Comparison of ENCODE assay signal across 5 fruit fly cellular contexts in the genomic region with DNA sequence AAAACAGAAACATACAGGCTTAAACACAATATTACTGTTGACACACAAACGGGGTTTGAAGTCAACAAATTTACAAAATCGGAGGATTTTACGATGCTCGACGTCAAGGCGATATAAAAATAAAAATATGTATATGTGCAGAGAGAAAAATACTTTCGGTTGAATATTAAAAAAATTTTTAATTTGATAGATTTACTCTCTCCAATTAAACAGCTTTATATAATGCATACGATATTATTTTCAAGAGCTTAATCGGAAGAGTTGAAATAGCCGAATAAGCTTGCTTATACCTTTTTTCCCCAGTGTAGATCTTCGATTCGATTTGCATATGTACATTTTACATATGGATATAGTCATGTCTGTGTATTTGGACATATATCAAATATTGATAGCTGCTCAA.
TF ChIP-seq lines count a peak whose summit lies in the region.

No protein-coding gene starts in this region.

- no peak for TF ChIP-seq CTCF in whole organism, embryonic (GFP tag; optimal IDR thresholded peaks at IDR 0.05; lab: Kevin White, UChicago)

TF ChIP-seq in whole organism, adult, 20 proteins besides CTCF, POLR2A, EP300 and RAD21:
- TF ChIP-seq CG33017 (tag; optimal IDR thresholded peaks at IDR 0.05; lab: Kevin White, UChicago) (peak; percentile 39), kay (GFP tag; lab: Kevin White, UChicago; ENCODE audit: borderline replicate concordance) (peak; percentile 63), Crg-1 (GFP tag; optimal IDR thresholded peaks at IDR 0.05; lab: Kevin White, UChicago) (no peak), CG7101 (tag; optimal IDR thresholded peaks at IDR 0.05; lab: Kevin White, UChicago) (peak; percentile 43), CG14711 (tag; optimal IDR thresholded peaks at IDR 0.05; lab: Kevin White, UChicago) (no peak), CG5204 (GFP tag; optimal IDR thresholded peaks at IDR 0.05; lab: Kevin White, UChicago) (no peak)

TF ChIP-seq in whole organism, embryonic, 481 proteins besides CTCF, POLR2A, EP300 and RAD21 (continues in another document):
- TF ChIP-seq Abd-B (GFP tag; optimal IDR thresholded peaks at IDR 0.05; lab: Kevin White, UChicago) (peak; percentile 57), CG1233 (GFP tag; optimal IDR thresholded peaks at IDR 0.05; lab: Kevin White, UChicago) (no peak), mirr (GFP tag; optimal IDR thresholded peaks at IDR 0.05; lab: Kevin White, UChicago) (no peak), chinmo (GFP tag; IDR thresholded peaks at IDR 0.05; lab: Robert Waterston, UW; ENCODE audit: partially characterized antibody) (0 out of 4 replicates have a peak, but pooled peaks have one; percentile 25), bcd (GFP tag; optimal IDR thresholded peaks at IDR 0.05; lab: Kevin White, UChicago) (peak; percentile 0), CG5180 (GFP tag; optimal IDR thresholded peaks at IDR 0.05; lab: Kevin White, UChicago) (no peak), CG7556 (GFP tag; optimal IDR thresholded peaks at IDR 0.05; lab: Kevin White, UChicago) (peak; percentile 58), Dip2 (GFP tag; IDR thresholded peaks at IDR 0.05; lab: Robert Waterston, UW) (no peak), Ptx1 (GFP tag; IDR thresholded peaks at IDR 0.05; lab: Robert Waterston, UW) (peak; percentile 63), NC2β (GFP tag; optimal IDR thresholded peaks at IDR 0.05; lab: Kevin White, UChicago) (no peak), CG31224 (GFP tag; IDR thresholded peaks at IDR 0.05; lab: Robert Waterston, UW) (0 out of 2 replicates have a peak, but pooled peaks have one; percentile 24), Mes4 (GFP tag; optimal IDR thresholded peaks at IDR 0.05; lab: Kevin White, UChicago) (no peak), Hey (tag; optimal IDR thresholded peaks at IDR 0.05; lab: Kevin White, UChicago) (no peak), CG9727 (GFP tag; optimal IDR thresholded peaks at IDR 0.05; lab: Kevin White, UChicago) (peak; percentile 50), CG18619 (GFP tag; optimal IDR thresholded peaks at IDR 0.05; lab: Kevin White, UChicago) (peak; percentile 42), Aef1 (GFP tag; IDR thresholded peaks at IDR 0.05; lab: Robert Waterston, UW) (peak; percentile 65; the same call in 2 of the 3 replicates), Lim3 (GFP tag; IDR thresholded peaks at IDR 0.05; lab: Robert Waterston, UW) (no peak), org-1 (GFP tag; optimal IDR thresholded peaks at IDR 0.05; lab: Kevin White, UChicago) (no peak), CG15514 (GFP tag; optimal IDR thresholded peaks at IDR 0.05; lab: Kevin White, UChicago) (peak; percentile 21)

TF ChIP-seq in whole organism, prepupa, 60 proteins besides CTCF, POLR2A, EP300 and RAD21 (continues in another document):
- TF ChIP-seq vri (GFP tag; optimal IDR thresholded peaks at IDR 0.05; lab: Kevin White, UChicago), result no peak
- TF ChIP-seq CG34406 (GFP tag; optimal IDR thresholded peaks at IDR 0.05; lab: Kevin White, UChicago), result peak; percentile 18
- no peak for TF ChIP-seq CG11902 (GFP tag; optimal IDR thresholded peaks at IDR 0.05; lab: Kevin White, UChicago)
- no peak for TF ChIP-seq CG6792 (GFP tag; optimal IDR thresholded peaks at IDR 0.05; lab: Kevin White, UChicago)
- TF ChIP-seq achi (GFP tag; optimal IDR thresholded peaks at IDR 0.05; lab: Kevin White, UChicago), result no peak
- TF ChIP-seq CG11762 (GFP tag; optimal IDR thresholded peaks at IDR 0.05; lab: Kevin White, UChicago; ENCODE audit: insufficient read depth), result no peak
- TF ChIP-seq Eip93F (GFP tag; optimal IDR thresholded peaks at IDR 0.05; lab: Kevin White, UChicago), result no peak
- no peak for TF ChIP-seq fd59A (GFP tag; optimal IDR thresholded peaks at IDR 0.05; lab: Kevin White, UChicago)
- TF ChIP-seq CG8319 (GFP tag; optimal IDR thresholded peaks at IDR 0.05; lab: Kevin White, UChicago), result no peak
- peak; percentile 4 for TF ChIP-seq CG32006 (GFP tag; optimal IDR thresholded peaks at IDR 0.05; lab: Kevin White, UChicago)
- no peak for TF ChIP-seq Gug (GFP tag; IDR thresholded peaks at IDR 0.05; lab: Robert Waterston, UW)
- no peak for TF ChIP-seq CG4318 (GFP tag; optimal IDR thresholded peaks at IDR 0.05; lab: Kevin White, UChicago)
- no peak for TF ChIP-seq Ets96B (tag; optimal IDR thresholded peaks at IDR 0.05; lab: Kevin White, UChicago)
- TF ChIP-seq CG15336 (GFP tag; IDR thresholded peaks at IDR 0.05; lab: Robert Waterston, UW), result no peak
- no peak for TF ChIP-seq Blimp-1 (GFP tag; optimal IDR thresholded peaks at IDR 0.05; lab: Kevin White, UChicago)
- TF ChIP-seq CG9139 (GFP tag; optimal IDR thresholded peaks at IDR 0.05; lab: Kevin White, UChicago), result no peak
- peak; percentile 32 for TF ChIP-seq cyc (GFP tag; optimal IDR thresholded peaks at IDR 0.05; lab: Kevin White, UChicago)
- TF ChIP-seq Sox15 (GFP tag; optimal IDR thresholded peaks at IDR 0.05; lab: Kevin White, UChicago), result no peak
- peak; percentile 1 for TF ChIP-seq pdm3 (GFP tag; optimal IDR thresholded peaks at IDR 0.05; lab: Kevin White, UChicago)
- TF ChIP-seq CG11294 (GFP tag; IDR thresholded peaks at IDR 0.05; lab: Robert Waterston, UW), result no peak
- peak; percentile 20 for TF ChIP-seq Sox14 (GFP tag; optimal IDR thresholded peaks at IDR 0.05; lab: Kevin White, UChicago)
- no peak for TF ChIP-seq ss (GFP tag; optimal IDR thresholded peaks at IDR 0.05; lab: Kevin White, UChicago)

TF ChIP-seq in whole organism, pupa, 21 proteins besides CTCF, POLR2A, EP300 and RAD21:
- no peak for TF ChIP-seq CG12605 (GFP tag; IDR thresholded peaks at IDR 0.05; lab: Robert Waterston, UW)
- TF ChIP-seq Pif1B (GFP tag; optimal IDR thresholded peaks at IDR 0.05; lab: Kevin White, UChicago), result peak; percentile 5
- TF ChIP-seq CG9948 (tag; optimal IDR thresholded peaks at IDR 0.05; lab: Kevin White, UChicago), result peak; percentile 8
- TF ChIP-seq CG8159 (tag; optimal IDR thresholded peaks at IDR 0.05; lab: Kevin White, UChicago), result peak; percentile 20
- TF ChIP-seq CG32121 (GFP tag; IDR thresholded peaks at IDR 0.05; lab: Robert Waterston, UW), result no peak
- peak; percentile 26 for TF ChIP-seq CG15710 (tag; optimal IDR thresholded peaks at IDR 0.05; lab: Kevin White, UChicago)
- TF ChIP-seq gl (tag; optimal IDR thresholded peaks at IDR 0.05; lab: Kevin White, UChicago), result no peak
- TF ChIP-seq Ets98B (GFP tag; IDR thresholded peaks at IDR 0.05; lab: Robert Waterston, UW), result peak; percentile 26; the same call in 1 of the 2 replicates
- TF ChIP-seq fd96Ca (GFP tag; IDR thresholded peaks at IDR 0.05; lab: Robert Waterston, UW), result no peak
- TF ChIP-seq Snoo (tag; optimal IDR thresholded peaks at IDR 0.05; lab: Kevin White, UChicago), result peak; percentile 52
- no peak for TF ChIP-seq D1 (tag; optimal IDR thresholded peaks at IDR 0.05; lab: Kevin White, UChicago)
- no peak; the same call in 2 of the 3 replicates for TF ChIP-seq CG4496 (GFP tag; IDR thresholded peaks at IDR 0.05; lab: Robert Waterston, UW)
- no peak for TF ChIP-seq EcR (GFP tag; optimal IDR thresholded peaks at IDR 0.05; lab: Kevin White, UChicago)
TF ChIP-seq in whole organism, pupa: peak in this region for 6.

TF ChIP-seq in whole organism, wandering third instar larva, 38 proteins besides CTCF, POLR2A, EP300 and RAD21 (continues in another document):
- TF ChIP-seq ey (GFP tag; optimal IDR thresholded peaks at IDR 0.05; lab: Kevin White, UChicago) (peak; percentile 53), sage (GFP tag; optimal IDR thresholded peaks at IDR 0.05; lab: Kevin White, UChicago) (peak; percentile 29), dsf (GFP tag; optimal IDR thresholded peaks at IDR 0.05; lab: Kevin White, UChicago; ENCODE audit: borderline replicate concordance) (no peak), sv (GFP tag; optimal IDR thresholded peaks at IDR 0.05; lab: Kevin White, UChicago) (peak; percentile 14), tai (GFP tag; optimal IDR thresholded peaks at IDR 0.05; lab: Kevin White, UChicago) (no peak), Vsx2 (GFP tag; optimal IDR thresholded peaks at IDR 0.05; lab: Kevin White, UChicago; ENCODE audit: partially characterized antibody) (no peak), pan (optimal IDR thresholded peaks at IDR 0.05; lab: Kevin White, UChicago) (no peak), Rel (GFP tag; optimal IDR thresholded peaks at IDR 0.05; lab: Kevin White, UChicago) (no peak), Rel (tag; optimal IDR thresholded peaks at IDR 0.05; lab: Kevin White, UChicago) (peak; percentile 51), N (GFP tag; optimal IDR thresholded peaks at IDR 0.05; lab: Kevin White, UChicago) (no peak), h (GFP tag; optimal IDR thresholded peaks at IDR 0.05; lab: Kevin White, UChicago) (peak; percentile 61), dmrt93B (GFP tag; optimal IDR thresholded peaks at IDR 0.05; lab: Kevin White, UChicago) (peak; percentile 17), foxo (GFP tag; optimal IDR thresholded peaks at IDR 0.05; lab: Kevin White, UChicago) (peak in 1 of 2 experiments; percentile 32), GATAd (GFP tag; optimal IDR thresholded peaks at IDR 0.05; lab: Kevin White, UChicago) (no peak), CrebA (GFP tag; optimal IDR thresholded peaks at IDR 0.05; lab: Kevin White, UChicago; ENCODE audit: borderline replicate concordance) (no peak), br (GFP tag; optimal IDR thresholded peaks at IDR 0.05; lab: Kevin White, UChicago) (peak; percentile 70), Hr78 (GFP tag; optimal IDR thresholded peaks at IDR 0.05; lab: Kevin White, UChicago) (no peak), CG9705 (GFP tag; optimal IDR thresholded peaks at IDR 0.05; lab: Kevin White, UChicago) (peak; percentile 15), lola (GFP tag; optimal IDR thresholded peaks at IDR 0.05; lab: Kevin White, UChicago) (no peak), Jra (GFP tag; optimal IDR thresholded peaks at IDR 0.05; lab: Kevin White, UChicago) (peak; percentile 5), OdsH (GFP tag; optimal IDR thresholded peaks at IDR 0.05; lab: Kevin White, UChicago) (peak; percentile 21), Sp1 (GFP tag; optimal IDR thresholded peaks at IDR 0.05; lab: Kevin White, UChicago) (peak; percentile 79), brk (GFP tag; optimal IDR thresholded peaks at IDR 0.05; lab: Kevin White, UChicago) (no peak), HLH106 (tag; optimal IDR thresholded peaks at IDR 0.05; lab: Kevin White, UChicago) (peak; percentile 79), Abd-B (GFP tag; optimal IDR thresholded peaks at IDR 0.05; lab: Kevin White, UChicago) (no peak), woc (GFP tag; optimal IDR thresholded peaks at IDR 0.05; lab: Kevin White, UChicago) (no peak), Dfd (GFP tag; optimal IDR thresholded peaks at IDR 0.05; lab: Kevin White, UChicago) (no peak), jim (GFP tag; optimal IDR thresholded peaks at IDR 0.05; lab: Kevin White, UChicago) (no peak), Hr83 (GFP tag; optimal IDR thresholded peaks at IDR 0.05; lab: Kevin White, UChicago; ENCODE audit: poor library complexity, severe bottlenecking) (no peak), psq (GFP tag; optimal IDR thresholded peaks at IDR 0.05; lab: Kevin White, UChicago) (peak; percentile 32), Mio (GFP tag; optimal IDR thresholded peaks at IDR 0.05; lab: Kevin White, UChicago) (no peak), Dif (GFP tag; optimal IDR thresholded peaks at IDR 0.05; lab: Kevin White, UChicago; ENCODE audit: partially characterized antibody) (no peak), Myc (optimal IDR thresholded peaks at IDR 0.05; lab: Kevin White, UChicago) (no peak)
